Fruit fly (Drosophila melanogaster): ENCODE measurements around the gene CG15864.

DNA sequence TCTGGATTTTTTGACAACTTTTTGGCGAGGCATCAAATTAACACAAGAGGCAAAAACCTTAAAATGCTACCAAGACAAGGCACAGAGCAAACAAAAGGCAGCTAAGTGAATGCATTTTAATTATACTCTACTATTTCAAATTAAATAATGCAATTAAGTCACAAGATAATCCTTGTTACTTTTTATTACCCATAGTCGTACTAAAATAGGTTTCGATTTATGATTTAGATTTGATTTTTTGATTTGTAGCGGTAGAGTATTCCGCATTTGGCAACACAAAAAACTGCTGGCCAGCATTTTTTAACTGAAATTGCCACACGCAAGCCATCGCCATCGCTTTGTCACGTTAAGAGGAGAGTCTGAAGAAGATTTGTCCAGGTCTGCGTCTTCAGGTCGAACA is 34.5 kb downstream of the CG15864 start:
- TF ChIP-seq Eip93F (GFP tag; optimal IDR thresholded peaks at IDR 0.05) (no peak), CG32006 (GFP tag; optimal IDR thresholded peaks at IDR 0.05) (no peak), CG9139 (GFP tag; optimal IDR thresholded peaks at IDR 0.05) (no peak)

All from whole organism, prepupa.